Fruit fly (Drosophila melanogaster): ENCODE measurements around the gene CG31041.

Gene CG31041

dm6 chr3R:29552830-29553583, 37.7 kb downstream of the CG31041 start:
- TF ChIP-seq usp (GFP tag; optimal IDR thresholded peaks at IDR 0.05), result no peak
- no peak for TF ChIP-seq Sp1 (GFP tag; optimal IDR thresholded peaks at IDR 0.05)
- TF ChIP-seq fru (GFP tag; optimal IDR thresholded peaks at IDR 0.05), result no peak

- TF ChIP-seq Hnf4 (GFP tag; optimal IDR thresholded peaks at IDR 0.05) (no peak), CrebA (GFP tag; optimal IDR thresholded peaks at IDR 0.05; ENCODE audit: borderline replicate concordance) (no peak), dmrt93B (GFP tag; optimal IDR thresholded peaks at IDR 0.05) (no peak), Mio (GFP tag; optimal IDR thresholded peaks at IDR 0.05) (no peak), lola (GFP tag; optimal IDR thresholded peaks at IDR 0.05) (no peak), ey (GFP tag; optimal IDR thresholded peaks at IDR 0.05) (no peak), tai (GFP tag; optimal IDR thresholded peaks at IDR 0.05) (no peak), GATAd (GFP tag; optimal IDR thresholded peaks at IDR 0.05) (no peak), dl (GFP tag; optimal IDR thresholded peaks at IDR 0.05; ENCODE audit: insufficient read depth in 1 of 2, partially characterized antibody in 2 of 2) (no peak), psq (GFP tag; optimal IDR thresholded peaks at IDR 0.05) (no peak), sage (GFP tag; optimal IDR thresholded peaks at IDR 0.05) (no peak), Sp1 (GFP tag; optimal IDR thresholded peaks at IDR 0.05) (no peak)
Measured at dm6 chr3R:29550735-29551134, 40.0 kb downstream of the CG31041 start.

dm6 chr3R:29549945-29550344, 40.8 kb downstream of the CG31041 start:
- TF ChIP-seq Hr83 (GFP tag; optimal IDR thresholded peaks at IDR 0.05; ENCODE audit: poor library complexity, severe bottlenecking) (no peak), sv (GFP tag; optimal IDR thresholded peaks at IDR 0.05) (no peak), fru (GFP tag; optimal IDR thresholded peaks at IDR 0.05) (peak; percentile 29), psq (GFP tag; optimal IDR thresholded peaks at IDR 0.05) (peak; percentile 20), Mio (GFP tag; optimal IDR thresholded peaks at IDR 0.05) (no peak), CG9705 (GFP tag; optimal IDR thresholded peaks at IDR 0.05) (no peak), h (GFP tag; optimal IDR thresholded peaks at IDR 0.05) (peak; percentile 54), dl (GFP tag; optimal IDR thresholded peaks at IDR 0.05; ENCODE audit: insufficient read depth in 1 of 2, partially characterized antibody in 2 of 2) (no peak), OdsH (GFP tag; optimal IDR thresholded peaks at IDR 0.05) (peak; percentile 40), Dfd (GFP tag; optimal IDR thresholded peaks at IDR 0.05) (no peak), HLH106 (tag; optimal IDR thresholded peaks at IDR 0.05) (peak; percentile 36), Hnf4 (GFP tag; optimal IDR thresholded peaks at IDR 0.05) (peak; percentile 56), rgr (GFP tag; optimal IDR thresholded peaks at IDR 0.05) (peak; percentile 29), Rel (GFP tag; optimal IDR thresholded peaks at IDR 0.05) (no peak), Rel (tag; optimal IDR thresholded peaks at IDR 0.05) (no peak), pan (optimal IDR thresholded peaks at IDR 0.05) (no peak), GATAd (GFP tag; optimal IDR thresholded peaks at IDR 0.05) (no peak), woc (GFP tag; optimal IDR thresholded peaks at IDR 0.05) (peak; percentile 1), Sp1 (GFP tag; optimal IDR thresholded peaks at IDR 0.05) (peak; percentile 7), ey (GFP tag; optimal IDR thresholded peaks at IDR 0.05) (peak; percentile 58), dsf (GFP tag; optimal IDR thresholded peaks at IDR 0.05; ENCODE audit: borderline replicate concordance) (no peak), sage (GFP tag; optimal IDR thresholded peaks at IDR 0.05) (peak; percentile 2), brk (GFP tag; optimal IDR thresholded peaks at IDR 0.05) (no peak), CG32264 (GFP tag; optimal IDR thresholded peaks at IDR 0.05) (no peak), br (GFP tag; optimal IDR thresholded peaks at IDR 0.05) (peak; percentile 39), CrebA (GFP tag; optimal IDR thresholded peaks at IDR 0.05; ENCODE audit: borderline replicate concordance) (no peak), foxo (GFP tag; optimal IDR thresholded peaks at IDR 0.05) (peak in 1 of 2 experiments; percentile 48), Hr78 (GFP tag; optimal IDR thresholded peaks at IDR 0.05) (no peak)

DNA sequence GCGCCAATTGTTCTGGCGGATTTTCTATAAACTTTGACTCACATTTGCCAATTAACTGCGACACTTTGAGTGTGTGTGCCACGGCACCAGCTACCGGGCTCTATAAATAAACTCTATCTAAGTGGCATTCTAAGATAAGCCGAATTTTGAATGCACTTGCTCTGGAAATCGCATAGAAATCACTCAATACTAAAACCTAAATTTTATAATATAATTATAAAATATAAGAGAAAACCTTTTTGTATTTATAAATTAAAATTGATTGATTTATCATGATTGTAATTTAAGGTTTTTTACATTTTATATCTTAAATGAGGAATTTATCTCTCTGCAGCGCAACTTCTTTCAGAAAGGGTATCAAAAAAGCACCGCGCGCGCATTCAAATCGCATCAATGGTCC, 41.5 kb downstream of the CG31041 start:
- TF ChIP-seq HLH106 (tag; optimal IDR thresholded peaks at IDR 0.05) (no peak), jim (GFP tag; optimal IDR thresholded peaks at IDR 0.05) (no peak), dl (GFP tag; optimal IDR thresholded peaks at IDR 0.05; ENCODE audit: insufficient read depth in 1 of 2, partially characterized antibody in 2 of 2) (no peak), Rel (GFP tag; optimal IDR thresholded peaks at IDR 0.05) (no peak), Rel (tag; optimal IDR thresholded peaks at IDR 0.05) (no peak)

Measured in whole organism, wandering third instar larva.